Fruit fly (Drosophila melanogaster): ENCODE results near the gene MtnF.

- TF ChIP-seq Gug (GFP tag; IDR thresholded peaks at IDR 0.05) (no peak), Hr4 (GFP tag; optimal IDR thresholded peaks at IDR 0.05) (no peak), topi (GFP tag; optimal IDR thresholded peaks at IDR 0.05) (no peak), OdsH (GFP tag; optimal IDR thresholded peaks at IDR 0.05) (no peak), cyc (GFP tag; optimal IDR thresholded peaks at IDR 0.05) (no peak), salr (GFP tag; optimal IDR thresholded peaks at IDR 0.05) (no peak), CG1621 (tag; optimal IDR thresholded peaks at IDR 0.05) (no peak), CG34406 (GFP tag; optimal IDR thresholded peaks at IDR 0.05) (no peak), CG8319 (GFP tag; optimal IDR thresholded peaks at IDR 0.05) (no peak), Eip78C (GFP tag) (no peak), vri (GFP tag; optimal IDR thresholded peaks at IDR 0.05) (peak; percentile 41)
Measured at dm6 chr3R:24596881-24597280, 38.1 kb downstream of the MtnF start.

Measured in whole organism, prepupa.